Worm (Caenorhabditis elegans): Measurements from ENCODE around the gene ctr-9.

ce11 chrIII:9500267-9500666 is 9.1 kb downstream of the ctr-9 start, which contains the start of gene sod-4:
- TF ChIP-seq W03F9.2 (tag; optimal IDR thresholded peaks at IDR 0.05), result no peak
- TF ChIP-seq him-1 (tag; optimal IDR thresholded peaks at IDR 0.05), result no peak

All from whole organism, L4/young adult.